Worm (Caenorhabditis elegans) whole organism, midembryonic: ENCODE results near the gene unc-105.

Experiments used
- T22C8.4 ChIP-seq: fragments of 200-800 bp; sonication (Bioruptor generic); IDR thresholded peaks from 2 replicates; pipeline ENCODE4 v1.3.6; 2022; ENCODE audit warnings: missing genetic modification characterization, missing compliant biosample characterization
- flt-1 ChIP-seq: fragments of 200-800 bp; sonication (Bioruptor generic); IDR thresholded peaks from 2 replicates; pipeline ENCODE4 v1.3.6; 2022; ENCODE audit warnings: missing genetic modification characterization, missing compliant biosample characterization
- klf-2 ChIP-seq: fragments of 200-800 bp; sonication (Bioruptor generic); conservative IDR thresholded peaks from 2 replicates; pipeline ENCODE4 v1.3.6; 2022; ENCODE audit warnings: missing genetic modification reagents, missing genetic modification characterization, missing compliant biosample characterization
- med-1 ChIP-seq: sonication (generic microtip); optimal IDR thresholded peaks from 2 replicates; lab custom pipeline; 2017; ENCODE audit warnings: missing genetic modification characterization, mild to moderate bottlenecking, missing compliant biosample characterization, antibody characterized with exemption, missing genetic modification reagents; ENCODE audit not compliant: insufficient read depth
- ref-1 ChIP-seq: fragments of 200-800 bp; sonication (Bioruptor generic); conservative IDR thresholded peaks from 2 replicates; pipeline ENCODE4 v1.3.6; 2022; ENCODE audit warnings: missing genetic modification reagents, missing genetic modification characterization, missing compliant biosample characterization
- tab-1 ChIP-seq: fragments of 200-800 bp; sonication (Bioruptor generic); IDR thresholded peaks from 2 replicates; pipeline ENCODE4 v1.3.6; 2022; ENCODE audit warnings: missing genetic modification characterization, missing compliant biosample characterization
- ztf-29 ChIP-seq: fragments of 200-800 bp; sonication (Bioruptor generic); IDR thresholded peaks from 2 replicates; pipeline ENCODE4 v1.3.6; 2022; ENCODE audit warnings: missing genetic modification reagents, missing genetic modification characterization, missing compliant biosample characterization

ce11 chrII:8127794-8128193, 11.5 kb downstream of the unc-105 start:
- no peak for TF ChIP-seq flt-1 (GFP tag; lab: Robert Waterston, UW)
- TF ChIP-seq klf-2 (GFP tag; lab: Robert Waterston, UW) = no peak
- TF ChIP-seq T22C8.4 = no peak
- no peak for TF ChIP-seq ref-1 (GFP tag; lab: Robert Waterston, UW)
- TF ChIP-seq med-1 (GFP tag; lab: Kevin White, UChicago) = no peak
- no peak for TF ChIP-seq ztf-29 (GFP tag; lab: Robert Waterston, UW)
- TF ChIP-seq tab-1 (GFP tag; lab: Robert Waterston, UW) = no peak
